Worm (Caenorhabditis elegans): ENCODE measurements around the gene prx-2.

DNA sequence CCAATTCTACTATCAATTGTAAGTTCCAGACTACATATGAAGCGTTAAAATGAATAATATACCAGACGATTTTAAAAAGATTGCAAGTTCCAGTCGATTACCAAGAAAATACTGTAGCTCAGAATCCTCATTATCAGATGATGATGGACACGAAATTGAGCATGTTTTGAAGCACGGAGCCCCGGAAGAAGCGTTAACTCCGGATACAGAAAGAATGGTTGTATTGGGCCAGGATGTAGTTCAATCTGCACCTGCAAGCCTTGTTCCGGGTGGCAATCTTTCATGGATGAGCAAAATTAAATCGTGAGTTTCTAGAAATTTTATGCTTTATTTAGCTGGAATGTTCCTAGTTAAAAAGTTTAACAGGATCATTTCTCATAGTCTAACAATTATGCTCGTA, 24.1 kb downstream of the prx-2 start, which contains the start of gene atg-4.2:
- TF ChIP-seq ztf-4 (tag; optimal IDR thresholded peaks at IDR 0.05) (no peak), ama-1 (optimal IDR thresholded peaks at IDR 0.05) (no peak), aly-2 (tag; optimal IDR thresholded peaks at IDR 0.05) (no peak), F13H6.1 (tag; optimal IDR thresholded peaks at IDR 0.05) (no peak), ceh-82 (tag; optimal IDR thresholded peaks at IDR 0.05) (no peak), lin-13 (GFP tag; optimal IDR thresholded peaks at IDR 0.05) (no peak), lin-39 (tag; optimal IDR thresholded peaks at IDR 0.05) (no peak), blmp-1 (tag; optimal IDR thresholded peaks at IDR 0.05; ENCODE audit: insufficient read depth) (no peak), snpc-4 (tag; optimal IDR thresholded peaks at IDR 0.05) (no peak), lin-11 (tag; optimal IDR thresholded peaks at IDR 0.05) (no peak)
